Worm (Caenorhabditis elegans) whole organism, mixed stage, embryonic: ENCODE measurements around the gene C04A2.15.

Experiments
- mep-1 ChIP-seq: fragments of 150-350 bp; optimal IDR thresholded peaks from 2 replicates; lab custom pipeline; 2017; ENCODE audit warnings: missing biosample characterization, missing genetic modification reagents, missing genetic modification characterization, inconsistent platforms
- nhr-12 ChIP-seq: fragments of 150-350 bp; optimal IDR thresholded peaks from 2 replicates; lab custom pipeline; 2014; ENCODE audit warnings: missing biosample characterization, missing genetic modification characterization
- nhr-237 ChIP-seq: fragments of 150-350 bp; optimal IDR thresholded peaks from 2 replicates; lab custom pipeline; 2014; ENCODE audit warnings: missing biosample characterization, missing genetic modification characterization
- unc-62 ChIP-seq: fragments of 150-350 bp; optimal IDR thresholded peaks from 2 replicates; lab custom pipeline; 2014; ENCODE audit warnings: missing biosample characterization, missing genetic modification reagents, missing genetic modification characterization

- TF ChIP-seq mep-1 (no peak), nhr-12 (no peak), nhr-237 (tag; lab: Kevin White, UChicago) (no peak), unc-62 (no peak)
These were observed 39.5 kb upstream of the C04A2.15 start for ce11 chrII:6812514-6812913.
